Worm (Caenorhabditis elegans): ENCODE results near the gene pmp-3.

pmp-3 gene

DNA sequence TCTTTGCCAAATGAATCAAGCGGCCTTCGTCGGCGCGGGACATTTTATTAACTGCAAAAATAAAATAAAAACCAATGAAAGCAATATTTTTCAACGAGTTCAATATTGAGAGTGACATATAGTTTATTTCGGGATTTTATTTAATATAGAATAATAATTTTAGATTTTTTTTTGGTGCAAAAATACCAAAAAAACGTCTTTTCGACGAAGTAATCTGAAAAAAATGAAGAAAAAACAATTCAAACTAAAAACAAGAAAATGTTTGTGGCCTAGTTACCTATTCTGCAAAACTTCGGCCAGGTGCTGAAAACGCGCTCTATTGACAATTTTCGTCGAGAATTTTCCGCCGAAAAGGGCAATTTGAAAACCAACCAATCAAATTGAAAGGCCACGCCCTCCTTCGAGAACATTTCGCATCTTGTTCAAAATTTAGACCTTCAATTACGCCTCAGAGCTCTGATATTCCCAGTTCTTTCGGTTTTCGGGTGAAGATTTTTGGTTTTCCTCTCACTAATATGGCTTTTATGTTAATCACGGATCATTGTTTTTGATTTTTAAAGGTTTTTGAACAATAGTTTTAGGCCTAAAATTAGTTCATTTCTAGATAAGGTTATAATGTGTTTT, 39.0 kb downstream of the pmp-3 start, which contains the start of gene C47E8.4 (continued):
- TF ChIP-seq nhr-232 (tag; optimal IDR thresholded peaks at IDR 0.05): no peak
- TF ChIP-seq ceh-24 (tag; optimal IDR thresholded peaks at IDR 0.05): no peak
- peak; percentile 25 for TF ChIP-seq K09A11.1 (tag; optimal IDR thresholded peaks at IDR 0.05; ENCODE audit: insufficient read depth)
- TF ChIP-seq hlh-6 (tag; optimal IDR thresholded peaks at IDR 0.05): no peak
- peak; percentile 52 for TF ChIP-seq pha-2 (tag; optimal IDR thresholded peaks at IDR 0.05)
- TF ChIP-seq npax-4 (tag; optimal IDR thresholded peaks at IDR 0.05): no peak
- TF ChIP-seq gmeb-2 (tag; optimal IDR thresholded peaks at IDR 0.05): no peak
- no peak for TF ChIP-seq ceh-6 (GFP tag; optimal IDR thresholded peaks at IDR 0.05)
- peak; percentile 93 for TF ChIP-seq ceh-18 (tag; optimal IDR thresholded peaks at IDR 0.05)
- TF ChIP-seq hlh-30 (tag; optimal IDR thresholded peaks at IDR 0.05; ENCODE audit: insufficient read depth): peak; percentile 33
- TF ChIP-seq ceh-9 (tag; optimal IDR thresholded peaks at IDR 0.05): no peak
- TF ChIP-seq fkh-6 (tag; optimal IDR thresholded peaks at IDR 0.05): peak; percentile 69
- TF ChIP-seq K02D7.2 (tag; optimal IDR thresholded peaks at IDR 0.05): no peak
- TF ChIP-seq F13H6.1 (tag; optimal IDR thresholded peaks at IDR 0.05): peak; percentile 88
- peak; percentile 96 for TF ChIP-seq ceh-2 (tag; optimal IDR thresholded peaks at IDR 0.05)
- peak; percentile 64 for TF ChIP-seq sdc-2 (tag; optimal IDR thresholded peaks at IDR 0.05)
- TF ChIP-seq dmd-4 (tag; optimal IDR thresholded peaks at IDR 0.05; ENCODE audit: borderline replicate concordance): no peak
- TF ChIP-seq ceh-48 (tag; optimal IDR thresholded peaks at IDR 0.05): peak; percentile 12
- peak; percentile 50 for TF ChIP-seq lim-6 (tag; optimal IDR thresholded peaks at IDR 0.05)
- peak; percentile 87 for TF ChIP-seq ceh-30 (tag; optimal IDR thresholded peaks at IDR 0.05)
- TF ChIP-seq tbx-2 (tag; optimal IDR thresholded peaks at IDR 0.05): peak; percentile 97
- no peak for TF ChIP-seq T23F11.4 (GFP tag; optimal IDR thresholded peaks at IDR 0.05)
- TF ChIP-seq Y22D7AL.16 (tag; optimal IDR thresholded peaks at IDR 0.05): no peak
- TF ChIP-seq ceh-14 (tag; optimal IDR thresholded peaks at IDR 0.05): peak; percentile 86
- peak; percentile 72 for TF ChIP-seq zip-5 (tag; optimal IDR thresholded peaks at IDR 0.05)
- peak; percentile 63 for TF ChIP-seq ztf-16 (tag; optimal IDR thresholded peaks at IDR 0.05)
- TF ChIP-seq C08G9.2 (tag; optimal IDR thresholded peaks at IDR 0.05): peak; percentile 99
- peak; percentile 87 for TF ChIP-seq pax-1 (tag; optimal IDR thresholded peaks at IDR 0.05)
- peak; percentile 78 for TF ChIP-seq eyg-1 (tag; optimal IDR thresholded peaks at IDR 0.05)
- peak; percentile 85 for TF ChIP-seq pqm-1 (tag; optimal IDR thresholded peaks at IDR 0.05)
- no peak for TF ChIP-seq sox-4 (tag; optimal IDR thresholded peaks at IDR 0.05)
- TF ChIP-seq C38D4.7 (GFP tag; optimal IDR thresholded peaks at IDR 0.05): no peak
- peak; percentile 92 for TF ChIP-seq hlh-8 (tag; optimal IDR thresholded peaks at IDR 0.05)
- 0 out of 2 replicates have a peak, but pooled peaks have one; percentile 17 for TF ChIP-seq unc-3 (GFP tag; conservative IDR thresholded peaks at IDR 0.05)
- TF ChIP-seq unc-3 (tag; optimal IDR thresholded peaks at IDR 0.05): peak; percentile 72
- no peak for TF ChIP-seq ceh-19 (GFP tag; optimal IDR thresholded peaks at IDR 0.05)
- TF ChIP-seq ceh-45 (GFP tag; IDR thresholded peaks at IDR 0.05): no peak
- TF ChIP-seq ref-2 (tag; optimal IDR thresholded peaks at IDR 0.05): peak; percentile 98
- peak; percentile 85 for TF ChIP-seq elt-2 (tag; optimal IDR thresholded peaks at IDR 0.05)
- TF ChIP-seq syd-9 (tag; optimal IDR thresholded peaks at IDR 0.05): peak; percentile 53

DNA sequence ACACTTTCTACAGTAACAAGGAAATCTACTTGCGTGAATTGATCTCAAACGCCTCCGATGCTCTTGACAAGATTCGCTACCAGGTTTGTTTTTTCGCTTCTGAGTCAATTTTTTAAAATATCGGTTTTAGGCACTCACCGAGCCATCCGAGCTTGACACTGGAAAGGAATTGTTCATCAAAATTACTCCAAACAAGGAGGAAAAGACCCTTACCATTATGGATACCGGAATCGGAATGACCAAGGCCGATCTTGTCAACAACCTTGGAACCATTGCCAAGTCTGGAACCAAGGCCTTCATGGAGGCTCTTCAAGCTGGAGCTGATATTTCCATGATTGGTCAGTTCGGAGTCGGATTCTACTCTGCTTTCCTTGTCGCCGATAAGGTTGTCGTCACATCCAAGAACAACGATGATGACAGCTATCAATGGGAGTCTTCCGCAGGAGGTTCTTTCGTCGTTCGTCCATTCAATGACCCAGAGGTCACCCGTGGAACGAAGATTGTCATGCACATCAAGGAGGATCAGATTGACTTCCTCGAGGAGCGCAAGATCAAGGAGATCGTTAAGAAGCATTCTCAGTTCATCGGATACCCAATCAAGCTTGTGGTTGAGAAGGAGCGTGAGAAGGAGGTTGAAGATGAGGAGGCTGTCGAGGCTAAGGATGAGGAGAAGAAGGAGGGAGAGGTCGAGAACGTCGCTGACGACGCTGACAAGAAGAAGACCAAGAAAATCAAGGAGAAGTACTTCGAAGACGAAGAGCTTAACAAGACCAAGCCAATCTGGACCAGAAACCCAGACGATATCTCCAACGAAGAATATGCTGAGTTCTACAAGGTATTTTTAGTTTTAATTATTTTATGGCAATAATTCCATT, 39.9 kb downstream of the pmp-3 start:
- TF ChIP-seq ceh-45 (GFP tag; IDR thresholded peaks at IDR 0.05) (no peak), pqm-1 (tag; optimal IDR thresholded peaks at IDR 0.05) (peak; percentile 4), hlh-6 (tag; optimal IDR thresholded peaks at IDR 0.05) (peak; percentile 8)

All from whole organism, late embryonic.